Fruit fly (Drosophila melanogaster) whole organism, embryonic: ENCODE measurements around the gene CG43072.

Source experiments
- Asciz ChIP-seq: fragments of 200-800 bp; sonication (Bioruptor generic); optimal IDR thresholded peaks from 2 replicates; lab custom pipeline; 2017; ENCODE audit warnings: missing biosample characterization, mild to moderate bottlenecking, missing genetic modification characterization, missing genetic modification reagents
- Bdp1 ChIP-seq: fragments of 200-800 bp; sonication (Bioruptor generic); optimal IDR thresholded peaks from 3 replicates; lab custom pipeline; 2016; ENCODE audit warnings: missing biosample characterization, missing genetic modification characterization
- CG10321 ChIP-seq: fragments of 200-800 bp; sonication (Bioruptor generic); IDR thresholded peaks from 2 replicates; pipeline ENCODE4 v1.3.6; 2022; ENCODE audit warnings: missing biosample characterization, missing genetic modification characterization
- CG11247 ChIP-seq: fragments of 200-800 bp; sonication (Bioruptor generic); IDR thresholded peaks from 2 replicates; pipeline ENCODE4 v1.3.6; 2022; ENCODE audit warnings: missing biosample characterization, missing genetic modification characterization
- CG12744 ChIP-seq: fragments of 200-800 bp; sonication (Bioruptor generic); optimal IDR thresholded peaks from 2 replicates; lab custom pipeline; 2016; ENCODE audit warnings: missing biosample characterization, missing genetic modification characterization
- CG15601 ChIP-seq: fragments of 200-800 bp; sonication (Bioruptor generic); optimal IDR thresholded peaks from 3 replicates; lab custom pipeline; 2019; ENCODE audit warnings: missing biosample characterization, mild to moderate bottlenecking, missing genetic modification characterization, moderate library complexity
- CG1603 ChIP-seq: fragments of 200-800 bp; sonication (Bioruptor generic); optimal IDR thresholded peaks from 2 replicates; lab custom pipeline; 2019; ENCODE audit warnings: missing biosample characterization, mild to moderate bottlenecking, missing genetic modification characterization, moderate library complexity
- CG17186 ChIP-seq: fragments of 200-800 bp; sonication (Bioruptor generic); optimal IDR thresholded peaks from 3 replicates; lab custom pipeline; 2017; ENCODE audit warnings: missing biosample characterization, missing genetic modification reagents, missing genetic modification characterization
- CG30431 ChIP-seq: fragments of 200-800 bp; sonication (Bioruptor generic); optimal IDR thresholded peaks from 2 replicates; lab custom pipeline; 2017; ENCODE audit warnings: missing biosample characterization, missing genetic modification characterization
- CG32767 ChIP-seq: fragments of 200-800 bp; sonication (Bioruptor generic); IDR thresholded peaks from 2 replicates; pipeline ENCODE4 v1.3.6; 2022; ENCODE audit warnings: missing biosample characterization, missing genetic modification characterization
- CG3407 ChIP-seq: fragments of 200-800 bp; sonication (Bioruptor generic); optimal IDR thresholded peaks from 2 replicates; lab custom pipeline; 2018; ENCODE audit warnings: missing biosample characterization, mild to moderate bottlenecking, missing genetic modification characterization
- CG4404 ChIP-seq: fragments of 200-800 bp; sonication (Bioruptor generic); IDR thresholded peaks from 2 replicates; pipeline ENCODE4 v1.3.6; 2022; ENCODE audit warnings: missing biosample characterization, missing genetic modification characterization
- CG4730 ChIP-seq: fragments of 200-800 bp; sonication (Bioruptor generic); IDR thresholded peaks from 2 replicates; pipeline ENCODE4 v1.3.6; 2022; ENCODE audit warnings: missing biosample characterization, missing genetic modification characterization
- CG5245 ChIP-seq: fragments of 200-800 bp; sonication (Bioruptor generic); optimal IDR thresholded peaks from 3 replicates; lab custom pipeline; 2016; ENCODE audit warnings: missing biosample characterization, missing genetic modification characterization
- CG5953 ChIP-seq: fragments of 200-800 bp; sonication (Bioruptor generic); IDR thresholded peaks from 2 replicates; pipeline ENCODE4 v1.3.6; 2022; ENCODE audit warnings: missing biosample characterization, missing genetic modification characterization
- CG7987 ChIP-seq: fragments of 200-800 bp; sonication (Bioruptor generic); optimal IDR thresholded peaks from 2 replicates; lab custom pipeline; 2018; ENCODE audit warnings: missing biosample characterization, mild to moderate bottlenecking, missing genetic modification characterization, moderate library complexity
- CG8290 ChIP-seq, 3 experiments: fragments of 200-800 bp; sonication (Bioruptor generic); optimal IDR thresholded peaks; 2 replicates each; lab custom pipeline; 2016 to 2019; ENCODE audit warnings: missing biosample characterization in 3 of 3, missing genetic modification characterization in 3 of 3, mild to moderate bottlenecking in 2 of 3, moderate library complexity in 1 of 3
- CG9932 ChIP-seq: fragments of 200-800 bp; sonication (Bioruptor generic); IDR thresholded peaks from 2 replicates; pipeline ENCODE4 v1.3.6; 2022; ENCODE audit warnings: missing biosample characterization, missing genetic modification characterization
- CrebB ChIP-seq: fragments of 200-800 bp; sonication (Bioruptor generic); optimal IDR thresholded peaks from 3 replicates; lab custom pipeline; 2018; ENCODE audit warnings: missing biosample characterization, mild to moderate bottlenecking, missing genetic modification characterization
- D19A ChIP-seq: fragments of 200-800 bp; optimal IDR thresholded peaks from 3 replicates; lab custom pipeline; 2019; ENCODE audit warnings: missing biosample characterization, mild to moderate bottlenecking, missing genetic modification characterization, moderate library complexity
- D19B ChIP-seq: fragments of 200-800 bp; sonication (Bioruptor generic); optimal IDR thresholded peaks from 2 replicates; lab custom pipeline; 2017; ENCODE audit warnings: missing biosample characterization, mild to moderate bottlenecking, missing genetic modification characterization
- Deaf1 ChIP-seq: fragments of 200-800 bp; optimal IDR thresholded peaks from 3 replicates; lab custom pipeline; 2019; ENCODE audit warnings: missing biosample characterization, mild to moderate bottlenecking, missing genetic modification characterization, moderate library complexity
- E2f2 ChIP-seq: fragments of 200-800 bp; sonication (Bioruptor generic); IDR thresholded peaks from 2 replicates; pipeline ENCODE4 v1.3.6; 2022; ENCODE audit warnings: missing biosample characterization, missing genetic modification characterization
- Gug ChIP-seq: fragments of 200-800 bp; sonication (Bioruptor generic); IDR thresholded peaks from 4 replicates; pipeline ENCODE4 v1.3.6; 2022; ENCODE audit warnings: missing biosample characterization, missing genetic modification characterization
- Hr39 ChIP-seq: fragments of >200 bp; optimal IDR thresholded peaks from 2 replicates; lab custom pipeline; 2017
- Hr51 ChIP-seq, 2 experiments: fragments of 200-800 bp; sonication (Bioruptor generic); optimal IDR thresholded peaks; 2 replicates in 1 of 2; 3 replicates in 1 of 2; lab custom pipeline; 2016 to 2018; ENCODE audit warnings: missing biosample characterization in 2 of 2, missing genetic modification characterization in 2 of 2, mild to moderate bottlenecking in 1 of 2, moderate library complexity in 1 of 2
- Sox100B ChIP-seq: fragments of 200-800 bp; sonication (Bioruptor generic); optimal IDR thresholded peaks from 3 replicates; lab custom pipeline; 2018; ENCODE audit warnings: missing biosample characterization, mild to moderate bottlenecking, missing genetic modification characterization
- Sox102F ChIP-seq: fragments of 200-800 bp; sonication (Bioruptor generic); optimal IDR thresholded peaks from 2 replicates; lab custom pipeline; 2018; ENCODE audit warnings: missing biosample characterization, mild to moderate bottlenecking, missing genetic modification characterization, moderate library complexity
- Stat92E ChIP-seq, 3 experiments: fragments of >200 bp in 2 of 3; fragments of 200-800 bp in 1 of 3; sonication (Bioruptor generic) in 1 of 3; optimal IDR thresholded peaks; 2 replicates each; lab custom pipeline; 2017 to 2019; ENCODE audit warnings: missing biosample characterization in 3 of 3, missing genetic modification characterization in 3 of 3, mild to moderate bottlenecking in 1 of 3, moderate library complexity in 1 of 3
- Tbp ChIP-seq: fragments of >200 bp; optimal IDR thresholded peaks from 2 replicates; lab custom pipeline; 2018; ENCODE audit warnings: missing biosample characterization, missing genetic modification characterization
- Vsx1 ChIP-seq: fragments of 200-800 bp; sonication (Bioruptor generic); optimal IDR thresholded peaks from 2 replicates; lab custom pipeline; 2017; ENCODE audit warnings: missing biosample characterization, mild to moderate bottlenecking, missing genetic modification characterization, missing genetic modification reagents
- Xrp1 ChIP-seq: fragments of 200-800 bp; sonication (Bioruptor generic); IDR thresholded peaks from 2 replicates; pipeline ENCODE4 v1.3.6; 2022; ENCODE audit warnings: missing biosample characterization, missing genetic modification characterization
- cas ChIP-seq: fragments of 200-800 bp; sonication (Bioruptor generic); IDR thresholded peaks from 2 replicates; pipeline ENCODE4 v1.3.6; 2022; ENCODE audit warnings: missing biosample characterization, missing genetic modification characterization
- croc ChIP-seq: fragments of 200-800 bp; sonication (Bioruptor generic); conservative IDR thresholded peaks from 3 replicates; pipeline ENCODE4 v1.3.6; 2022; ENCODE audit warnings: missing biosample characterization, missing genetic modification characterization
- dimm ChIP-seq: fragments of 200-800 bp; sonication (Bioruptor generic); IDR thresholded peaks from 2 replicates; pipeline ENCODE4 v1.3.6; 2022; ENCODE audit warnings: missing biosample characterization, missing genetic modification characterization
- ewg ChIP-seq: fragments of 200-800 bp; sonication (Bioruptor generic); optimal IDR thresholded peaks from 3 replicates; lab custom pipeline; 2017; ENCODE audit warnings: mild to moderate bottlenecking, missing biosample characterization, missing genetic modification reagents, missing genetic modification characterization
- gem ChIP-seq: fragments of 200-800 bp; sonication (Bioruptor generic); optimal IDR thresholded peaks from 2 replicates; lab custom pipeline; 2019; ENCODE audit warnings: missing biosample characterization, mild to moderate bottlenecking, missing genetic modification characterization, moderate library complexity
- ken ChIP-seq: fragments of 200-800 bp; sonication (Bioruptor generic); IDR thresholded peaks from 3 replicates; pipeline ENCODE4 v1.3.6; 2022; ENCODE audit warnings: missing biosample characterization, missing genetic modification characterization
- kni ChIP-seq: fragments of 200-800 bp; sonication (Bioruptor generic); optimal IDR thresholded peaks from 3 replicates; lab custom pipeline; 2017; ENCODE audit warnings: mild to moderate bottlenecking, missing biosample characterization, missing genetic modification reagents, missing genetic modification characterization
- lab ChIP-seq: fragments of 200-800 bp; sonication (Bioruptor generic); optimal IDR thresholded peaks from 3 replicates; lab custom pipeline; 2017; ENCODE audit warnings: missing biosample characterization, missing genetic modification characterization, mild to moderate bottlenecking, moderate library complexity, missing genetic modification reagents
- luna ChIP-seq: fragments of 200-800 bp; sonication (Bioruptor generic); optimal IDR thresholded peaks from 2 replicates; lab custom pipeline; 2016; ENCODE audit warnings: missing biosample characterization, missing genetic modification characterization
- nmo ChIP-seq: fragments of 200-800 bp; sonication (Bioruptor generic); optimal IDR thresholded peaks from 2 replicates; lab custom pipeline; 2018; ENCODE audit warnings: missing biosample characterization, mild to moderate bottlenecking, missing genetic modification characterization, moderate library complexity
- org-1 ChIP-seq: fragments of 200-800 bp; sonication (Bioruptor generic); optimal IDR thresholded peaks from 2 replicates; lab custom pipeline; 2017; ENCODE audit warnings: missing biosample characterization, missing genetic modification characterization
- peb ChIP-seq: fragments of 200-800 bp; sonication (Bioruptor generic); IDR thresholded peaks from 2 replicates; pipeline ENCODE4 v1.3.6; 2022; ENCODE audit warnings: missing biosample characterization, missing genetic modification characterization
- repo ChIP-seq: fragments of 200-800 bp; sonication (Bioruptor generic); optimal IDR thresholded peaks from 2 replicates; lab custom pipeline; 2016; ENCODE audit warnings: missing biosample characterization, missing genetic modification characterization
- sd ChIP-seq: fragments of 200-800 bp; sonication (Bioruptor generic); optimal IDR thresholded peaks from 3 replicates; lab custom pipeline; 2018; ENCODE audit warnings: missing biosample characterization, mild to moderate bottlenecking, missing genetic modification characterization, moderate library complexity
- tgo ChIP-seq: fragments of 200-800 bp; sonication (Bioruptor generic); IDR thresholded peaks from 3 replicates; pipeline ENCODE4 v1.3.6; 2022; ENCODE audit warnings: missing biosample characterization, missing genetic modification characterization
- twi ChIP-seq: fragments of 200-800 bp; optimal IDR thresholded peaks from 2 replicates; lab custom pipeline; 2019; ENCODE audit warnings: missing biosample characterization, mild to moderate bottlenecking, missing genetic modification characterization, moderate library complexity

The CG43072 gene

dm6 chr3L:21053763-21054162 is 11.9 kb upstream of the CG43072 start (continued):
- peak; percentile 46; the same call in 2 of the 4 replicates for TF ChIP-seq Gug
- peak; percentile 10 to 87 for TF ChIP-seq Hr51 (GFP tag; optimal IDR thresholded peaks at IDR 0.05; lab: Kevin White, UChicago)
- no peak for TF ChIP-seq luna (GFP tag; lab: Kevin White, UChicago)
- TF ChIP-seq, all 482 proteins: peak for 315

- TF ChIP-seq Tbp (GFP tag; lab: Kevin White, UChicago) (no peak), tgo (GFP tag; lab: Robert Waterston, UW) (0 out of 3 replicates have a peak, but pooled peaks have one; percentile 3), Asciz (GFP tag; lab: Kevin White, UChicago) (no peak), CG5245 (no peak), peb (GFP tag; lab: Robert Waterston, UW) (no peak), CG12744 (GFP tag; lab: Kevin White, UChicago) (no peak), kni (GFP tag; lab: Kevin White, UChicago) (peak; percentile 36), Xrp1 (GFP tag; lab: Robert Waterston, UW) (no peak), croc (0 out of 3 replicates have a peak, but pooled peaks have one; percentile 2), gem (tag; lab: Kevin White, UChicago) (peak; percentile 45), repo (no peak), CG7987 (no peak), sd (tag; lab: Kevin White, UChicago) (peak; percentile 12), Stat92E (GFP tag; optimal IDR thresholded peaks at IDR 0.05; lab: Kevin White, UChicago) (no peak), CG9932 (GFP tag; lab: Robert Waterston, UW) (no peak), CG10321 (no peak), Sox100B (GFP tag; lab: Kevin White, UChicago) (peak; percentile 17), CG5953 (GFP tag; lab: Robert Waterston, UW) (no peak), org-1 (peak; percentile 17), Sox102F (peak; percentile 21), CG8290 (GFP tag; optimal IDR thresholded peaks at IDR 0.05; lab: Kevin White, UChicago) (no peak), CG8290 (tag; optimal IDR thresholded peaks at IDR 0.05; lab: Kevin White, UChicago) (no peak), CG1603 (tag; lab: Kevin White, UChicago) (no peak), nmo (no peak), Deaf1 (tag; lab: Kevin White, UChicago) (no peak), CG15601 (tag; lab: Kevin White, UChicago) (no peak), CG11247 (GFP tag; lab: Robert Waterston, UW) (no peak), CG3407 (no peak), lab (GFP tag; lab: Kevin White, UChicago) (peak; percentile 48), ken (GFP tag; lab: Robert Waterston, UW) (no peak), D19A (tag; lab: Kevin White, UChicago) (peak; percentile 65), cas (no peak), Vsx1 (GFP tag; lab: Kevin White, UChicago) (no peak), ewg (GFP tag; lab: Kevin White, UChicago) (no peak), E2f2 (GFP tag; lab: Robert Waterston, UW) (0 out of 2 replicates have a peak, but pooled peaks have one; percentile 8), twi (tag; lab: Kevin White, UChicago) (no peak), CG4404 (GFP tag; lab: Robert Waterston, UW) (0 out of 2 replicates have a peak, but pooled peaks have one; percentile 5), CG17186 (GFP tag; lab: Kevin White, UChicago) (no peak), Hr39 (no peak), Bdp1 (no peak), CG30431 (no peak), CG32767 (no peak), D19B (no peak), CrebB (tag; lab: Kevin White, UChicago) (no peak), dimm (GFP tag; lab: Robert Waterston, UW) (no peak), CG4730 (GFP tag; lab: Robert Waterston, UW) (0 out of 2 replicates have a peak, but pooled peaks have one; percentile 1)
Measured at dm6 chr3L:21054188-21054893, 11.3 kb upstream of the CG43072 start.
